Worm (Caenorhabditis elegans): ENCODE measurements around the gene C08B6.3.

DNA sequence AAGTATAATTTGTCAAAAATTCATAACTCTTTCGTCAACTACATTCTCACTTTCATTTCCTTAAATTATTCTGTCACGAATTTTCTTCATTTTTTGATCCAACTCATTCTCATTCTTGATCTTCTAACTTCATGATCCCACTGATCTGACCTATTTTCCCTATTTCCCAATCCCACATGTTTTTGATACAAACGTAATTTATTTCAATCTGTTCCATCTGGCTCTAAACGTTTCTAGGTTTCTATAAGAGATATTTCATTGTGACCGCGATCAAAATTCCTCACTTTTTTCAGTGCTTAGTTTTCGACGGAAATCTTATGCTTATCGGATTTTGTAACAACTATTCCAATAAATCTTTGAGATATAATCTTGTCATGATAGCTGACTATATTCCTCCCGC lies 46.4 kb downstream of the C08B6.3 start:
- TF ChIP-seq eyg-1 (tag; optimal IDR thresholded peaks at IDR 0.05) (no peak), ama-1 (optimal IDR thresholded peaks at IDR 0.05) (no peak), nhr-11 (tag; optimal IDR thresholded peaks at IDR 0.05) (no peak), pha-4 (tag; optimal IDR thresholded peaks at IDR 0.05) (no peak), ceh-30 (tag; optimal IDR thresholded peaks at IDR 0.05) (no peak), pha-2 (tag; optimal IDR thresholded peaks at IDR 0.05) (no peak), ceh-6 (GFP tag; optimal IDR thresholded peaks at IDR 0.05) (no peak), C08G9.2 (tag; optimal IDR thresholded peaks at IDR 0.05) (no peak), ceh-45 (GFP tag; IDR thresholded peaks at IDR 0.05) (no peak), C38D4.7 (GFP tag; optimal IDR thresholded peaks at IDR 0.05) (no peak), ceh-2 (tag; optimal IDR thresholded peaks at IDR 0.05) (no peak), ceh-22 (tag; optimal IDR thresholded peaks at IDR 0.05) (no peak), Y22D7AL.16 (tag; optimal IDR thresholded peaks at IDR 0.05) (no peak), fkh-10 (GFP tag; optimal IDR thresholded peaks at IDR 0.05) (no peak)
